Fruit fly (Drosophila melanogaster) whole organism, embryonic: ENCODE data around the gene shv.

Experiments used
- Atf3 ChIP-seq: fragments of 200-800 bp; sonication (Bioruptor generic); optimal IDR thresholded peaks from 3 replicates; lab custom pipeline; 2016; ENCODE audit warnings: missing biosample characterization, missing genetic modification characterization
- CG11085 ChIP-seq: fragments of 200-800 bp; sonication (Bioruptor generic); IDR thresholded peaks from 2 replicates; pipeline ENCODE4 v1.3.6; 2022; ENCODE audit warnings: missing biosample characterization, missing genetic modification characterization
- CG12104 ChIP-seq: fragments of 200-800 bp; sonication (Bioruptor generic); optimal IDR thresholded peaks from 3 replicates; lab custom pipeline; 2016; ENCODE audit warnings: missing biosample characterization, missing genetic modification characterization
- CG1529 ChIP-seq: fragments of 200-800 bp; sonication (Bioruptor generic); optimal IDR thresholded peaks from 3 replicates; lab custom pipeline; 2018; ENCODE audit warnings: missing biosample characterization, missing genetic modification characterization
- CG1647 ChIP-seq: fragments of 200-800 bp; sonication (Bioruptor generic); optimal IDR thresholded peaks from 3 replicates; lab custom pipeline; 2016; ENCODE audit warnings: missing biosample characterization, missing genetic modification characterization
- CG17802 ChIP-seq: fragments of 200-800 bp; sonication (Bioruptor generic); optimal IDR thresholded peaks from 2 replicates; lab custom pipeline; 2018; ENCODE audit warnings: missing biosample characterization, mild to moderate bottlenecking, missing genetic modification characterization, moderate library complexity
- CG18599 ChIP-seq: fragments of 200-800 bp; sonication (Bioruptor generic); optimal IDR thresholded peaks from 3 replicates; lab custom pipeline; 2017; ENCODE audit warnings: missing biosample characterization, missing genetic modification characterization, mild to moderate bottlenecking, moderate library complexity, missing genetic modification reagents
- CG4404 ChIP-seq: fragments of 200-800 bp; sonication (Bioruptor generic); IDR thresholded peaks from 2 replicates; pipeline ENCODE4 v1.3.6; 2022; ENCODE audit warnings: missing biosample characterization, missing genetic modification characterization
- CG4707 ChIP-seq: fragments of 200-800 bp; sonication (Bioruptor generic); optimal IDR thresholded peaks from 2 replicates; lab custom pipeline; 2018; ENCODE audit warnings: missing biosample characterization, mild to moderate bottlenecking, missing genetic modification characterization, moderate library complexity
- CG4820 ChIP-seq: fragments of 200-800 bp; sonication (Bioruptor generic); optimal IDR thresholded peaks from 3 replicates; lab custom pipeline; 2016; ENCODE audit warnings: missing biosample characterization, missing genetic modification characterization
- CG7556 ChIP-seq: fragments of 200-800 bp; sonication (Bioruptor generic); optimal IDR thresholded peaks from 2 replicates; lab custom pipeline; 2017; ENCODE audit warnings: missing biosample characterization, mild to moderate bottlenecking, missing genetic modification characterization
- CG7839 ChIP-seq: fragments of 200-800 bp; sonication (Bioruptor generic); optimal IDR thresholded peaks from 3 replicates; lab custom pipeline; 2018; ENCODE audit warnings: missing biosample characterization, mild to moderate bottlenecking, missing genetic modification characterization, moderate library complexity
- CG7987 ChIP-seq: fragments of 200-800 bp; sonication (Bioruptor generic); optimal IDR thresholded peaks from 2 replicates; lab custom pipeline; 2018; ENCODE audit warnings: missing biosample characterization, mild to moderate bottlenecking, missing genetic modification characterization, moderate library complexity
- CG8924 ChIP-seq: fragments of 200-800 bp; optimal IDR thresholded peaks from 3 replicates; lab custom pipeline; 2019; ENCODE audit warnings: missing biosample characterization, mild to moderate bottlenecking, missing genetic modification characterization, moderate library complexity
- CG9817 ChIP-seq: fragments of 200-800 bp; sonication (Bioruptor generic); optimal IDR thresholded peaks from 2 replicates; lab custom pipeline; 2018; ENCODE audit warnings: missing biosample characterization, mild to moderate bottlenecking, missing genetic modification characterization, moderate library complexity
- CHES-1-like ChIP-seq: fragments of 200-800 bp; sonication (Bioruptor generic); optimal IDR thresholded peaks from 2 replicates; lab custom pipeline; 2016; ENCODE audit warnings: missing biosample characterization, missing genetic modification characterization
- Chrac-16 ChIP-seq: fragments of 200-800 bp; sonication (Bioruptor generic); optimal IDR thresholded peaks from 3 replicates; lab custom pipeline; 2016; ENCODE audit warnings: missing biosample characterization, missing genetic modification characterization
- Dad ChIP-seq: fragments of 200-800 bp; sonication (Bioruptor generic); optimal IDR thresholded peaks from 3 replicates; lab custom pipeline; 2016; ENCODE audit warnings: missing biosample characterization, missing genetic modification characterization
- Dll ChIP-seq: fragments of 200-800 bp; sonication (Bioruptor generic); IDR thresholded peaks from 4 replicates; pipeline ENCODE4 v1.3.6; 2022; ENCODE audit warnings: missing biosample characterization, missing genetic modification characterization; ENCODE audit not compliant: partially characterized antibody
- Dref ChIP-seq: fragments of 200-800 bp; sonication (Bioruptor generic); IDR thresholded peaks from 2 replicates; pipeline ENCODE4 v1.3.6; 2022; ENCODE audit warnings: missing biosample characterization, missing genetic modification characterization
- Elba2 ChIP-seq: fragments of 200-800 bp; sonication (Bioruptor generic); optimal IDR thresholded peaks from 3 replicates; lab custom pipeline; 2016; ENCODE audit warnings: missing biosample characterization, missing genetic modification characterization
- Gsc ChIP-seq: fragments of 200-800 bp; sonication (Bioruptor generic); IDR thresholded peaks from 2 replicates; pipeline ENCODE4 v1.3.6; 2022; ENCODE audit warnings: missing biosample characterization, missing genetic modification characterization
- Hr39 ChIP-seq: fragments of >200 bp; optimal IDR thresholded peaks from 2 replicates; lab custom pipeline; 2017
- MBD-R2 ChIP-seq: fragments of 200-800 bp; sonication (Bioruptor generic); IDR thresholded peaks from 2 replicates; pipeline ENCODE4 v1.3.6; 2022; ENCODE audit warnings: missing biosample characterization, missing genetic modification characterization
- MTF-1 ChIP-seq: fragments of 200-800 bp; sonication (Bioruptor generic); optimal IDR thresholded peaks from 2 replicates; lab custom pipeline; 2018; ENCODE audit warnings: missing biosample characterization, mild to moderate bottlenecking, missing genetic modification characterization, borderline replicate concordance
- Meics ChIP-seq: fragments of 200-800 bp; sonication (Bioruptor generic); optimal IDR thresholded peaks from 2 replicates; lab custom pipeline; 2017; ENCODE audit warnings: missing biosample characterization, mild to moderate bottlenecking, missing genetic modification characterization
- Mrtf ChIP-seq: fragments of 200-800 bp; sonication (Bioruptor generic); IDR thresholded peaks from 3 replicates; pipeline ENCODE4 v1.3.6; 2022; ENCODE audit warnings: missing biosample characterization, missing genetic modification characterization
- Neu2 ChIP-seq: fragments of 200-800 bp; sonication (Bioruptor generic); optimal IDR thresholded peaks from 3 replicates; lab custom pipeline; 2016; ENCODE audit warnings: missing biosample characterization, missing genetic modification characterization, borderline replicate concordance
- Rfx ChIP-seq: fragments of 200-800 bp; sonication (Bioruptor generic); IDR thresholded peaks from 2 replicates; pipeline ENCODE4 v1.3.6; 2022; ENCODE audit warnings: missing biosample characterization, missing genetic modification characterization
- Rx ChIP-seq: fragments of 200-800 bp; sonication (Bioruptor generic); IDR thresholded peaks from 2 replicates; pipeline ENCODE4 v1.3.6; 2022; ENCODE audit warnings: missing biosample characterization, missing genetic modification characterization
- ab ChIP-seq: fragments of 200-800 bp; sonication (Bioruptor generic); optimal IDR thresholded peaks from 2 replicates; lab custom pipeline; 2016; ENCODE audit warnings: missing biosample characterization, missing genetic modification characterization
- aop ChIP-seq: fragments of 200-800 bp; sonication (Bioruptor generic); IDR thresholded peaks from 2 replicates; pipeline ENCODE4 v1.3.6; 2022; ENCODE audit warnings: missing biosample characterization, missing genetic modification characterization
- ash1 ChIP-seq: fragments of 200-800 bp; sonication (Bioruptor generic); optimal IDR thresholded peaks from 2 replicates; lab custom pipeline; 2018; ENCODE audit warnings: missing biosample characterization, mild to moderate bottlenecking, missing genetic modification characterization
- az2 ChIP-seq: fragments of 200-800 bp; sonication (Bioruptor generic); optimal IDR thresholded peaks from 3 replicates; lab custom pipeline; 2016; ENCODE audit warnings: missing biosample characterization, missing genetic modification characterization
- chm ChIP-seq: fragments of 200-800 bp; sonication (Bioruptor generic); IDR thresholded peaks from 2 replicates; pipeline ENCODE4 v1.3.6; 2022; ENCODE audit warnings: missing biosample characterization, missing genetic modification characterization
- crc ChIP-seq: fragments of 200-800 bp; sonication (Bioruptor generic); optimal IDR thresholded peaks from 2 replicates; lab custom pipeline; 2016; ENCODE audit warnings: missing biosample characterization, missing genetic modification characterization
- dmrt11E ChIP-seq: fragments of 200-800 bp; sonication (Bioruptor generic); optimal IDR thresholded peaks from 3 replicates; lab custom pipeline; 2018; ENCODE audit warnings: missing biosample characterization, mild to moderate bottlenecking, missing genetic modification characterization, moderate library complexity
- en ChIP-seq: fragments of 200-800 bp; sonication (Bioruptor generic); optimal IDR thresholded peaks from 2 replicates; lab custom pipeline; 2016; ENCODE audit warnings: missing biosample characterization, missing genetic modification characterization
- fd96Cb ChIP-seq: fragments of 200-800 bp; sonication (Bioruptor generic); optimal IDR thresholded peaks from 2 replicates; lab custom pipeline; 2018; ENCODE audit warnings: missing biosample characterization, mild to moderate bottlenecking, missing genetic modification characterization, moderate library complexity
- her ChIP-seq: fragments of 200-800 bp; sonication (Bioruptor generic); optimal IDR thresholded peaks from 2 replicates; lab custom pipeline; 2016; ENCODE audit warnings: missing biosample characterization, missing genetic modification characterization
- jing ChIP-seq: fragments of 200-800 bp; sonication (Bioruptor generic); optimal IDR thresholded peaks from 2 replicates; lab custom pipeline; 2018; ENCODE audit warnings: missing biosample characterization, mild to moderate bottlenecking, missing genetic modification characterization
- oc ChIP-seq: fragments of 200-800 bp; sonication (Bioruptor generic); optimal IDR thresholded peaks from 2 replicates; lab custom pipeline; 2018; ENCODE audit warnings: missing biosample characterization, mild to moderate bottlenecking, missing genetic modification characterization, moderate library complexity
- pan ChIP-seq, 4 experiments: fragments of >200 bp in 3 of 4; fragments of 200-800 bp in 1 of 4; sonication (Bioruptor generic) in 1 of 4; optimal IDR thresholded peaks in 3 of 4; IDR thresholded peaks in 1 of 4; 2 replicates each; pipeline versions ENCODE4 v1.3.6 to Lab custom; 2017 to 2022; ENCODE audit warnings: missing biosample characterization in 2 of 4, missing genetic modification characterization in 2 of 4, mixed read lengths in 1 of 4
- pb ChIP-seq: fragments of 200-800 bp; sonication (Bioruptor generic); optimal IDR thresholded peaks from 3 replicates; lab custom pipeline; 2016; ENCODE audit warnings: missing biosample characterization, missing genetic modification characterization
- pho ChIP-seq: fragments of 200-800 bp; sonication (Bioruptor generic); optimal IDR thresholded peaks from 2 replicates; lab custom pipeline; 2016; ENCODE audit warnings: missing biosample characterization, missing genetic modification characterization
- row ChIP-seq: fragments of 200-800 bp; sonication (Bioruptor generic); IDR thresholded peaks from 3 replicates; pipeline ENCODE4 v1.3.6; 2022; ENCODE audit warnings: missing biosample characterization, missing genetic modification characterization
- schlank ChIP-seq: fragments of 200-800 bp; sonication (Bioruptor generic); optimal IDR thresholded peaks from 2 replicates; lab custom pipeline; 2018; ENCODE audit warnings: missing biosample characterization, mild to moderate bottlenecking, missing genetic modification characterization
- toy ChIP-seq: fragments of 200-800 bp; sonication (Bioruptor generic); IDR thresholded peaks from 2 replicates; pipeline ENCODE4 v1.3.6; 2022; ENCODE audit warnings: missing biosample characterization, missing genetic modification characterization
- unc-4 ChIP-seq: fragments of 200-800 bp; sonication (Bioruptor generic); IDR thresholded peaks from 2 replicates; pipeline ENCODE4 v1.3.6; 2022; ENCODE audit warnings: missing biosample characterization, missing genetic modification characterization; ENCODE audit not compliant: partially characterized antibody
- yki ChIP-seq: fragments of >200 bp; optimal IDR thresholded peaks from 3 replicates; lab custom pipeline; 2018

The shv gene

dm6 chr2L:479483-480195 is 26.7 kb downstream of the shv start, which contains the start of gene cbt (continued):
- TF ChIP-seq CG7987 (peak; percentile 80), her (GFP tag; lab: Kevin White, UChicago) (peak; percentile 97), row (GFP tag; lab: Robert Waterston, UW) (no peak), CG4707 (GFP tag; lab: Kevin White, UChicago) (peak; percentile 88), Mrtf (GFP tag; lab: Robert Waterston, UW) (no peak), ab (GFP tag; lab: Kevin White, UChicago) (peak; percentile 91), crc (GFP tag; lab: Kevin White, UChicago) (peak; percentile 98), Meics (GFP tag; lab: Kevin White, UChicago) (peak; percentile 98), Dref (GFP tag; lab: Robert Waterston, UW) (no peak), CG4820 (GFP tag; lab: Kevin White, UChicago) (peak; percentile 97), yki (lab: Kevin White, UChicago) (peak; percentile 7), schlank (tag; lab: Kevin White, UChicago) (peak; percentile 95), Elba2 (GFP tag; lab: Kevin White, UChicago) (peak; percentile 64), jing (GFP tag; lab: Kevin White, UChicago) (peak; percentile 94), ash1 (GFP tag; lab: Kevin White, UChicago) (peak; percentile 93), CG18599 (GFP tag; lab: Kevin White, UChicago) (peak; percentile 99), CG1647 (GFP tag; lab: Kevin White, UChicago) (peak; percentile 96), Dad (GFP tag; lab: Kevin White, UChicago) (peak; percentile 98), aop (no peak), chm (GFP tag; lab: Robert Waterston, UW) (no peak), MBD-R2 (no peak), en (peak; percentile 97), pb (peak; percentile 97), unc-4 (GFP tag; lab: Robert Waterston, UW) (no peak), oc (tag; lab: Kevin White, UChicago) (peak; percentile 94), CG9817 (tag; lab: Kevin White, UChicago) (peak; percentile 96), pho (GFP tag; lab: Kevin White, UChicago) (peak; percentile 97), Rx (GFP tag; lab: Robert Waterston, UW) (no peak), CG1529 (peak; percentile 93), Rfx (GFP tag; lab: Robert Waterston, UW) (no peak), Chrac-16 (GFP tag; lab: Kevin White, UChicago) (peak; percentile 98), Gsc (GFP tag; lab: Robert Waterston, UW) (no peak), Hr39 (lab: Kevin White, UChicago) (no peak), Atf3 (GFP tag; lab: Kevin White, UChicago) (peak; percentile 98), pan (optimal IDR thresholded peaks at IDR 0.05; lab: Kevin White, UChicago) (no peak), pan (GFP tag; optimal IDR thresholded peaks at IDR 0.05 in 1 of 2, IDR thresholded peaks at IDR 0.05 in 1 of 2) (no peak), CG8924 (tag; lab: Kevin White, UChicago) (peak; percentile 98), CG11085 (GFP tag; lab: Robert Waterston, UW) (no peak), CG7556 (GFP tag; lab: Kevin White, UChicago) (peak; percentile 98), CHES-1-like (GFP tag; lab: Kevin White, UChicago) (peak; percentile 99), Neu2 (GFP tag; lab: Kevin White, UChicago) (peak; percentile 77), CG7839 (tag; lab: Kevin White, UChicago) (peak; percentile 98), toy (GFP tag; lab: Robert Waterston, UW) (no peak), CG12104 (peak; percentile 94), dmrt11E (tag; lab: Kevin White, UChicago) (peak; percentile 96), CG17802 (tag; lab: Kevin White, UChicago) (peak; percentile 89), Dll (GFP tag; lab: Robert Waterston, UW) (no peak), MTF-1 (GFP tag; lab: Kevin White, UChicago) (peak; percentile 88), CG4404 (GFP tag; lab: Robert Waterston, UW) (no peak), fd96Cb (tag; lab: Kevin White, UChicago) (peak; percentile 97), az2 (GFP tag; lab: Kevin White, UChicago) (peak; percentile 98)
